Fruit fly (Drosophila melanogaster) whole organism, embryonic: ENCODE data around the gene CG9586.

Experiments
- CG4424 ChIP-seq: fragments of 200-800 bp; sonication (Bioruptor generic); optimal IDR thresholded peaks from 3 replicates; lab custom pipeline; 2016; ENCODE audit warnings: missing biosample characterization, missing genetic modification characterization
- Deaf1 ChIP-seq: fragments of 200-800 bp; optimal IDR thresholded peaks from 3 replicates; lab custom pipeline; 2019; ENCODE audit warnings: missing biosample characterization, mild to moderate bottlenecking, missing genetic modification characterization, moderate library complexity
- Ets65A ChIP-seq: fragments of 200-800 bp; sonication (Bioruptor generic); peaks from one replicate; lab custom pipeline; 2016; ENCODE audit warnings: missing biosample characterization, missing genetic modification characterization
- Lim3 ChIP-seq: fragments of 200-800 bp; sonication (Bioruptor generic); IDR thresholded peaks from 2 replicates; pipeline ENCODE4 v1.3.6; 2022; ENCODE audit warnings: missing biosample characterization, missing genetic modification characterization
- MTF-1 ChIP-seq: fragments of 200-800 bp; sonication (Bioruptor generic); optimal IDR thresholded peaks from 2 replicates; lab custom pipeline; 2018; ENCODE audit warnings: missing biosample characterization, mild to moderate bottlenecking, missing genetic modification characterization, borderline replicate concordance
- sna ChIP-seq: fragments of 200-800 bp; sonication (Bioruptor generic); IDR thresholded peaks from 2 replicates; pipeline ENCODE4 v1.3.6; 2022; ENCODE audit warnings: missing biosample characterization, missing genetic modification characterization; ENCODE audit not compliant: partially characterized antibody

- TF ChIP-seq MTF-1 (no peak), Ets65A (peak; percentile 21), CG4424 (no peak), Deaf1 (tag; lab: Kevin White, UChicago) (no peak), Lim3 (GFP tag; lab: Robert Waterston, UW) (no peak), sna (no peak)
These were observed 8.5 kb downstream of the CG9586 start for dm6 chr2L:9157770-9158169.
